Worm (Caenorhabditis elegans) whole organism, L1 larva: ENCODE measurements around the gene ceh-93.

Experiments
- C34B4.2 ChIP-seq: sonication (generic microtip); optimal IDR thresholded peaks from 2 replicates; lab custom pipeline; 2017; ENCODE audit warnings: mild to moderate bottlenecking, missing genetic modification characterization, missing compliant biosample characterization
- F16B12.6 ChIP-seq: fragments of 150-350 bp; optimal IDR thresholded peaks from 2 replicates; lab custom pipeline; 2014; ENCODE audit warnings: missing biosample characterization, missing genetic modification characterization
- alr-1 ChIP-seq: fragments of 200-800 bp; sonication (Bioruptor generic); optimal IDR thresholded peaks from 2 replicates; lab custom pipeline; 2018; ENCODE audit warnings: borderline replicate concordance, mild to moderate bottlenecking, missing genetic modification characterization, missing compliant biosample characterization
- blmp-1 ChIP-seq: fragments of 150-350 bp; optimal IDR thresholded peaks from 2 replicates; lab custom pipeline; 2014; ENCODE audit warnings: missing biosample characterization, missing genetic modification characterization
- ceh-63 ChIP-seq: fragments of 200-800 bp; sonication (Bioruptor generic); optimal IDR thresholded peaks from 2 replicates; lab custom pipeline; 2018; ENCODE audit warnings: mild to moderate bottlenecking, missing genetic modification characterization, missing compliant biosample characterization
- ceh-8 ChIP-seq: fragments of 200-800 bp; sonication (Bioruptor generic); optimal IDR thresholded peaks from 2 replicates; lab custom pipeline; 2018; ENCODE audit warnings: mild to moderate bottlenecking, missing genetic modification characterization, moderate library complexity, missing compliant biosample characterization
- ceh-88 ChIP-seq: fragments of 200-800 bp; sonication (Bioruptor generic); IDR thresholded peaks from 2 replicates; pipeline ENCODE4 v1.3.6; 2022; ENCODE audit warnings: missing genetic modification characterization, missing compliant biosample characterization
- ceh-90 ChIP-seq: sonication (generic microtip); optimal IDR thresholded peaks from 2 replicates; lab custom pipeline; 2016; ENCODE audit warnings: missing genetic modification characterization, missing compliant biosample characterization
- ces-1 ChIP-seq: fragments of 150-350 bp; optimal IDR thresholded peaks from 2 replicates; lab custom pipeline; 2014; ENCODE audit warnings: missing biosample characterization, missing genetic modification reagents, missing genetic modification characterization
- dpl-1 ChIP-seq, 3 experiments: fragments of 150-350 bp in 2 of 3; sonication (generic microtip) in 1 of 3; optimal IDR thresholded peaks; 2 replicates each; lab custom pipeline; 2014 to 2017; ENCODE audit warnings: missing biosample characterization in 3 of 3, missing genetic modification characterization in 3 of 3, missing genetic modification reagents in 3 of 3
- efl-1 ChIP-seq, 4 experiments: fragments of 150-350 bp; optimal IDR thresholded peaks in 3 of 4; peaks in 1 of 4; 1 replicate in 1 of 4; 2 replicates in 3 of 4; lab custom pipeline; 2014; ENCODE audit warnings: missing biosample characterization in 2 of 4, missing genetic modification characterization in 2 of 4, missing genetic modification reagents in 2 of 4
- egl-13 ChIP-seq: sonication (generic microtip); optimal IDR thresholded peaks from 2 replicates; lab custom pipeline; 2016; ENCODE audit warnings: missing genotype, missing genetic modification reagents, missing genetic modification characterization, missing compliant biosample characterization
- egl-27 ChIP-seq, 2 experiments: fragments of 150-350 bp in 1 of 2; sonication (generic microtip); optimal IDR thresholded peaks; 3 replicates each; lab custom pipeline; 2017 to 2018; ENCODE audit warnings: missing biosample characterization in 2 of 2, missing genetic modification characterization in 2 of 2, missing genetic modification reagents in 2 of 2
- elt-2 ChIP-seq: sonication (generic microtip); optimal IDR thresholded peaks from 2 replicates; lab custom pipeline; 2016; ENCODE audit warnings: missing genetic modification characterization, mild to moderate bottlenecking, inconsistent platforms, missing compliant biosample characterization, missing genetic modification reagents
- elt-3 ChIP-seq, 6 experiments: fragments of 150-350 bp in 1 of 6; sonication (generic microtip); optimal IDR thresholded peaks; 2 replicates each; lab custom pipeline; 2017 to 2018; ENCODE audit warnings: missing biosample characterization in 6 of 6, missing genetic modification characterization in 6 of 6, inconsistent platforms in 1 of 6
- ets-5 ChIP-seq: fragments of 200-800 bp; sonication (Bioruptor generic); IDR thresholded peaks from 2 replicates; pipeline ENCODE4 v1.3.6; 2022; ENCODE audit warnings: missing genetic modification characterization, missing compliant biosample characterization
- fkh-10 ChIP-seq: sonication (generic microtip); optimal IDR thresholded peaks from 2 replicates; lab custom pipeline; 2017; ENCODE audit warnings: missing biosample characterization, missing genetic modification reagents, missing genetic modification characterization
- fkh-4 ChIP-seq: sonication (generic microtip); optimal IDR thresholded peaks from 2 replicates; lab custom pipeline; 2016; ENCODE audit warnings: missing compliant biosample characterization, missing genetic modification characterization, borderline replicate concordance
- fkh-8 ChIP-seq: sonication (generic microtip); optimal IDR thresholded peaks from 2 replicates; lab custom pipeline; 2016; ENCODE audit warnings: mild to moderate bottlenecking, missing genetic modification characterization, missing compliant biosample characterization
- hlh-17 ChIP-seq: fragments of 200-800 bp; sonication (Bioruptor generic); optimal IDR thresholded peaks from 2 replicates; lab custom pipeline; 2018; ENCODE audit warnings: missing genetic modification characterization, mild to moderate bottlenecking, missing compliant biosample characterization, moderate library complexity, borderline replicate concordance
- hpl-2 ChIP-seq: fragments of 150-350 bp; optimal IDR thresholded peaks from 2 replicates; lab custom pipeline; 2014; ENCODE audit warnings: missing biosample characterization, missing genetic modification reagents, missing genetic modification characterization
- isw-1 ChIP-seq: fragments of 200-800 bp; sonication (Bioruptor generic); IDR thresholded peaks from 2 replicates; pipeline ENCODE4 v1.3.6; 2022; ENCODE audit warnings: missing genetic modification characterization, missing compliant biosample characterization
- lin-13 ChIP-seq: fragments of 150-350 bp; optimal IDR thresholded peaks from 2 replicates; lab custom pipeline; 2014; ENCODE audit warnings: missing biosample characterization, missing genetic modification reagents, missing genetic modification characterization
- lin-35 ChIP-seq, 2 experiments: fragments of 150-350 bp; optimal IDR thresholded peaks; 2 replicates each; lab custom pipeline; 2014; ENCODE audit warnings: missing biosample characterization in 2 of 2, missing genetic modification characterization in 2 of 2, missing genetic modification reagents in 2 of 2
- lin-39 ChIP-seq: fragments of 150-350 bp; optimal IDR thresholded peaks from 2 replicates; lab custom pipeline; 2014; ENCODE audit warnings: missing biosample characterization, missing genetic modification reagents, missing genetic modification characterization
- mab-9 ChIP-seq: fragments of 200-800 bp; sonication (Bioruptor generic); IDR thresholded peaks from 2 replicates; pipeline ENCODE4 v1.3.6; 2022; ENCODE audit warnings: missing genetic modification reagents, missing genetic modification characterization, missing compliant biosample characterization
- mdl-1 ChIP-seq, 2 experiments: fragments of 150-350 bp; optimal IDR thresholded peaks; 2 replicates each; lab custom pipeline; 2014 to 2017; ENCODE audit warnings: missing biosample characterization in 2 of 2, missing genetic modification characterization in 2 of 2, inconsistent platforms in 1 of 2
- mef-2 ChIP-seq: fragments of 150-350 bp; optimal IDR thresholded peaks from 2 replicates; lab custom pipeline; 2014; ENCODE audit warnings: missing biosample characterization, missing genetic modification characterization
- mep-1 ChIP-seq: fragments of 150-350 bp; optimal IDR thresholded peaks from 2 replicates; lab custom pipeline; 2014; ENCODE audit warnings: missing biosample characterization, missing genetic modification characterization
- nhr-11 ChIP-seq: fragments of 150-350 bp; optimal IDR thresholded peaks from 2 replicates; lab custom pipeline; 2014; ENCODE audit warnings: missing biosample characterization, missing genetic modification characterization
- nhr-76 ChIP-seq: sonication (generic microtip); optimal IDR thresholded peaks from 2 replicates; lab custom pipeline; 2017; ENCODE audit warnings: missing biosample characterization, missing genetic modification characterization
- nhr-84 ChIP-seq: sonication (generic microtip); optimal IDR thresholded peaks from 2 replicates; lab custom pipeline; 2017; ENCODE audit warnings: missing biosample characterization, missing genetic modification characterization
- pag-3 ChIP-seq: sonication (generic microtip); optimal IDR thresholded peaks from 2 replicates; lab custom pipeline; 2017; ENCODE audit warnings: missing genetic modification characterization, mild to moderate bottlenecking, missing compliant biosample characterization, antibody characterized with exemption, borderline replicate concordance; ENCODE audit not compliant: insufficient read depth
- snpc-4 ChIP-seq: fragments of 150-350 bp; optimal IDR thresholded peaks from 2 replicates; lab custom pipeline; 2014; ENCODE audit warnings: missing biosample characterization, missing genetic modification characterization
- snu-23 ChIP-seq: sonication (generic microtip); optimal IDR thresholded peaks from 2 replicates; lab custom pipeline; 2016; ENCODE audit warnings: missing genetic modification characterization, missing compliant biosample characterization
- sptf-1 ChIP-seq: fragments of 150-350 bp; optimal IDR thresholded peaks from 2 replicates; lab custom pipeline; 2014; ENCODE audit warnings: missing biosample characterization, missing genetic modification characterization
- sup-37 ChIP-seq: fragments of 200-800 bp; sonication (Bioruptor generic); optimal IDR thresholded peaks from 2 replicates; lab custom pipeline; 2018; ENCODE audit warnings: mild to moderate bottlenecking, missing genetic modification characterization, missing compliant biosample characterization
- swsn-7 ChIP-seq: sonication (generic microtip); optimal IDR thresholded peaks from 2 replicates; lab custom pipeline; 2016; ENCODE audit warnings: missing genetic modification characterization, missing compliant biosample characterization
- tlp-1 ChIP-seq: fragments of 150-350 bp; optimal IDR thresholded peaks from 2 replicates; lab custom pipeline; 2014; ENCODE audit warnings: missing biosample characterization, missing genetic modification characterization
- unc-30 ChIP-seq: sonication (generic microtip); optimal IDR thresholded peaks from 2 replicates; lab custom pipeline; 2017; ENCODE audit warnings: missing biosample characterization, missing genetic modification characterization
- unc-62 ChIP-seq: fragments of 150-350 bp; optimal IDR thresholded peaks from 2 replicates; lab custom pipeline; 2014; ENCODE audit warnings: missing biosample characterization, missing genetic modification reagents, missing genetic modification characterization
- unc-86 ChIP-seq: sonication (generic microtip); optimal IDR thresholded peaks from 2 replicates; lab custom pipeline; 2016; ENCODE audit warnings: missing genetic modification characterization, missing compliant biosample characterization
- unc-98 ChIP-seq: fragments of 200-800 bp; sonication (Bioruptor generic); IDR thresholded peaks from 2 replicates; pipeline ENCODE4 v1.3.6; 2022; ENCODE audit warnings: missing genetic modification characterization, missing compliant biosample characterization
- zip-4 ChIP-seq: fragments of 200-800 bp; sonication (Bioruptor generic); optimal IDR thresholded peaks from 2 replicates; lab custom pipeline; 2018; ENCODE audit warnings: mild to moderate bottlenecking, missing genetic modification characterization, moderate library complexity, missing compliant biosample characterization
- ztf-11 ChIP-seq, 2 experiments: sonication (generic microtip); optimal IDR thresholded peaks; 2 replicates each; lab custom pipeline; 2016 to 2017; ENCODE audit warnings: missing genetic modification characterization in 2 of 2, missing biosample characterization in 1 of 2, missing compliant biosample characterization in 1 of 2

ceh-93 gene

ce11 chrX:410073-410572, 21.5 kb upstream of the ceh-93 start (continued):
- peak; percentile 64 to 82 for TF ChIP-seq lin-35 (GFP tag; optimal IDR thresholded peaks at IDR 0.05; lab: Kevin White, UChicago)
- TF ChIP-seq ceh-8: peak; percentile 80
- peak in 2 of 3 experiments; percentile 53 for TF ChIP-seq dpl-1 (GFP tag; optimal IDR thresholded peaks at IDR 0.05; lab: Kevin White, UChicago)
- no peak for TF ChIP-seq nhr-84 (tag; lab: Kevin White, UChicago)
- peak; percentile 21 for TF ChIP-seq F16B12.6 (tag; lab: Kevin White, UChicago)
- peak; percentile 53 for TF ChIP-seq isw-1 (GFP tag; lab: Robert Waterston, UW)
- peak; percentile 57; the same call in 1 of the 2 replicates for TF ChIP-seq mab-9 (GFP tag; lab: Robert Waterston, UW)
- peak; percentile 31 for TF ChIP-seq ceh-63 (GFP tag; lab: Kevin White, UChicago)
- peak; percentile 64 to 68 for TF ChIP-seq efl-1 (optimal IDR thresholded peaks at IDR 0.05; lab: Kevin White, UChicago)
- TF ChIP-seq efl-1 (GFP tag; optimal IDR thresholded peaks at IDR 0.05 in 1 of 2; lab: Kevin White, UChicago): peak in 1 of 2 experiments; percentile 94
- peak; percentile 33 for TF ChIP-seq lin-13 (GFP tag; lab: Kevin White, UChicago)
- TF ChIP-seq lin-39 (tag; lab: Kevin White, UChicago): peak; percentile 77
- no peak for TF ChIP-seq tlp-1 (tag; lab: Kevin White, UChicago)
- TF ChIP-seq egl-27 (tag; optimal IDR thresholded peaks at IDR 0.05; lab: Kevin White, UChicago): peak; percentile 18 to 74
- no peak for TF ChIP-seq sptf-1 (tag; lab: Kevin White, UChicago)
- peak; percentile 48 for TF ChIP-seq fkh-4
- peak; percentile 84 for TF ChIP-seq hpl-2
- TF ChIP-seq sup-37 (GFP tag; lab: Kevin White, UChicago): peak; percentile 66
- TF ChIP-seq nhr-11 (tag; lab: Kevin White, UChicago): peak; percentile 40
- TF ChIP-seq blmp-1: peak; percentile 39
- no peak for TF ChIP-seq hlh-17 (GFP tag; lab: Kevin White, UChicago)
- peak; percentile 96 for TF ChIP-seq fkh-10 (GFP tag; lab: Kevin White, UChicago)
- peak; percentile 82 for TF ChIP-seq unc-86 (tag; lab: Kevin White, UChicago)
- TF ChIP-seq elt-3 (tag; optimal IDR thresholded peaks at IDR 0.05; lab: Kevin White, UChicago): peak in 3 of 6 experiments; percentile 20 to 79 (median 49)
- no peak for TF ChIP-seq ets-5 (GFP tag; lab: Robert Waterston, UW)
- peak; percentile 89 for TF ChIP-seq swsn-7 (tag; lab: Kevin White, UChicago)
- peak; percentile 98 for TF ChIP-seq snu-23 (GFP tag; lab: Kevin White, UChicago)
- no peak for TF ChIP-seq alr-1 (tag; lab: Kevin White, UChicago)
- TF ChIP-seq zip-4: peak; percentile 71
- TF ChIP-seq ceh-90 (tag; lab: Kevin White, UChicago): no peak
- TF ChIP-seq nhr-76 (tag; lab: Kevin White, UChicago): peak; percentile 23
- TF ChIP-seq snpc-4: peak; percentile 60
- peak; percentile 88 for TF ChIP-seq mep-1 (tag; lab: Kevin White, UChicago)
- peak; percentile 73 for TF ChIP-seq elt-2 (tag; lab: Kevin White, UChicago)
- no peak for TF ChIP-seq unc-62
- peak; percentile 87 for TF ChIP-seq fkh-8
- peak; percentile 58 for TF ChIP-seq mef-2
- peak in 1 of 2 experiments; percentile 66 for TF ChIP-seq ztf-11 (tag; optimal IDR thresholded peaks at IDR 0.05; lab: Kevin White, UChicago)
- peak; percentile 83 for TF ChIP-seq egl-13 (tag; lab: Kevin White, UChicago)
- TF ChIP-seq unc-30: no peak

- TF ChIP-seq lin-39 (tag; lab: Kevin White, UChicago) (no peak), efl-1 (optimal IDR thresholded peaks at IDR 0.05; lab: Kevin White, UChicago) (no peak), efl-1 (GFP tag; optimal IDR thresholded peaks at IDR 0.05 in 1 of 2; lab: Kevin White, UChicago) (no peak), unc-98 (GFP tag; lab: Robert Waterston, UW) (no peak), pag-3 (no peak), elt-3 (tag; optimal IDR thresholded peaks at IDR 0.05; lab: Kevin White, UChicago) (no peak), C34B4.2 (tag; lab: Kevin White, UChicago) (no peak), fkh-8 (no peak), ces-1 (GFP tag; lab: Kevin White, UChicago) (no peak), ceh-88 (GFP tag; lab: Robert Waterston, UW) (no peak), mdl-1 (tag; optimal IDR thresholded peaks at IDR 0.05; lab: Kevin White, UChicago) (no peak), nhr-11 (tag; lab: Kevin White, UChicago) (no peak)
Observed at ce11 chrX:404597-404996, 16.0 kb upstream of the ceh-93 start, which contains the start of gene R04A9.1. Gene R04A9.1 (plus strand): TSS chrX:404897.
